Worm (Caenorhabditis elegans) whole organism, L3 larva: ENCODE results near the gene ctf-4.

ENCODE experiments used
- R02D3.7 ChIP-seq: fragments of 150-350 bp; optimal IDR thresholded peaks from 2 replicates; lab custom pipeline; 2014; ENCODE audit warnings: missing biosample characterization, missing genetic modification characterization
- ZK546.5 ChIP-seq: sonication (generic microtip); optimal IDR thresholded peaks from 2 replicates; lab custom pipeline; 2017; ENCODE audit warnings: missing biosample characterization, missing genetic modification characterization
- ama-1 ChIP-seq: fragments of 150-350 bp; optimal IDR thresholded peaks from 2 replicates; lab custom pipeline; 2018
- ceh-16 ChIP-seq: sonication (generic microtip); optimal IDR thresholded peaks from 2 replicates; lab custom pipeline; 2017; ENCODE audit warnings: missing biosample characterization, missing genetic modification characterization
- ceh-28 ChIP-seq: fragments of 150-350 bp; optimal IDR thresholded peaks from 2 replicates; lab custom pipeline; 2014; ENCODE audit warnings: missing biosample characterization, missing genetic modification reagents, missing genetic modification characterization
- ceh-9 ChIP-seq: sonication (generic microtip); optimal IDR thresholded peaks from 2 replicates; lab custom pipeline; 2018; ENCODE audit warnings: missing biosample characterization, missing genetic modification characterization
- daf-12 ChIP-seq: fragments of 150-350 bp; optimal IDR thresholded peaks from 2 replicates; lab custom pipeline; 2014; ENCODE audit warnings: missing biosample characterization, missing genetic modification reagents, missing genetic modification characterization
- egl-27 ChIP-seq: sonication (generic microtip); optimal IDR thresholded peaks from 4 replicates; lab custom pipeline; 2017; ENCODE audit warnings: missing biosample characterization, missing genetic modification reagents, missing genetic modification characterization
- egl-5 ChIP-seq: fragments of 150-350 bp; optimal IDR thresholded peaks from 2 replicates; lab custom pipeline; 2017; ENCODE audit warnings: missing biosample characterization, missing genetic modification reagents, missing genetic modification characterization, inconsistent platforms
- elt-2 ChIP-seq: sonication (generic microtip); optimal IDR thresholded peaks from 2 replicates; lab custom pipeline; 2016; ENCODE audit warnings: missing genetic modification reagents, mild to moderate bottlenecking, missing genetic modification characterization, missing compliant biosample characterization
- eor-1 ChIP-seq, 2 experiments: fragments of 150-350 bp; optimal IDR thresholded peaks; 2 replicates each; lab custom pipeline; 2014 to 2018; ENCODE audit warnings: missing biosample characterization in 2 of 2, missing genetic modification characterization in 2 of 2
- hmg-11 ChIP-seq: sonication (generic microtip); optimal IDR thresholded peaks from 2 replicates; lab custom pipeline; 2016; ENCODE audit warnings: missing genetic modification characterization, missing compliant biosample characterization
- jun-1 ChIP-seq: fragments of 150-350 bp; optimal IDR thresholded peaks from 2 replicates; lab custom pipeline; 2014; ENCODE audit warnings: missing biosample characterization, missing genetic modification reagents, missing genetic modification characterization
- lin-15B ChIP-seq: fragments of 150-350 bp; optimal IDR thresholded peaks from 2 replicates; lab custom pipeline; 2014; ENCODE audit warnings: missing biosample characterization, missing genetic modification characterization
- lin-39 ChIP-seq: fragments of 150-350 bp; optimal IDR thresholded peaks from 2 replicates; lab custom pipeline; 2018; ENCODE audit warnings: missing biosample characterization, missing genetic modification reagents, missing genetic modification characterization
- lsy-12 ChIP-seq: sonication (generic microtip); optimal IDR thresholded peaks from 2 replicates; lab custom pipeline; 2016; ENCODE audit warnings: mild to moderate bottlenecking, missing genetic modification characterization, missing compliant biosample characterization
- mdl-1 ChIP-seq: fragments of 150-350 bp; optimal IDR thresholded peaks from 2 replicates; lab custom pipeline; 2014; ENCODE audit warnings: missing biosample characterization, missing genetic modification characterization
- mml-1 ChIP-seq: fragments of 150-350 bp; sonication (generic microtip); optimal IDR thresholded peaks from 3 replicates; lab custom pipeline; 2014; ENCODE audit warnings: missing biosample characterization, missing genetic modification characterization
- nfya-1 ChIP-seq: sonication (generic microtip); optimal IDR thresholded peaks from 2 replicates; lab custom pipeline; 2017; ENCODE audit warnings: missing genetic modification characterization, mild to moderate bottlenecking, missing compliant biosample characterization, antibody characterized with exemption, moderate library complexity; ENCODE audit not compliant: insufficient read depth
- nhr-11 ChIP-seq: fragments of 150-350 bp; optimal IDR thresholded peaks from 2 replicates; lab custom pipeline; 2014; ENCODE audit warnings: missing biosample characterization, missing genetic modification characterization
- nhr-23 ChIP-seq: fragments of 150-350 bp; optimal IDR thresholded peaks from 2 replicates; lab custom pipeline; 2014; ENCODE audit warnings: missing biosample characterization, missing genetic modification reagents, missing genetic modification characterization
- nhr-237 ChIP-seq: fragments of 150-350 bp; optimal IDR thresholded peaks from 2 replicates; lab custom pipeline; 2014; ENCODE audit warnings: missing biosample characterization, missing genetic modification characterization
- nhr-25 ChIP-seq: sonication (generic microtip); optimal IDR thresholded peaks from 2 replicates; lab custom pipeline; 2017; ENCODE audit warnings: missing biosample characterization, missing genetic modification characterization
- nhr-28 ChIP-seq: fragments of 150-350 bp; optimal IDR thresholded peaks from 2 replicates; lab custom pipeline; 2014; ENCODE audit warnings: missing biosample characterization, missing genetic modification characterization
- nhr-43 ChIP-seq: sonication (generic microtip); optimal IDR thresholded peaks from 2 replicates; lab custom pipeline; 2016; ENCODE audit warnings: mild to moderate bottlenecking, missing genetic modification characterization, missing compliant biosample characterization; ENCODE audit not compliant: poor library complexity, severe bottlenecking
- nhr-76 ChIP-seq: fragments of 150-350 bp; sonication (generic microtip); optimal IDR thresholded peaks from 5 replicates; lab custom pipeline; 2014; ENCODE audit warnings: missing biosample characterization, missing genetic modification characterization
- nhr-77 ChIP-seq: fragments of 150-350 bp; optimal IDR thresholded peaks from 2 replicates; lab custom pipeline; 2014; ENCODE audit warnings: missing biosample characterization, missing genetic modification characterization
- pha-4 ChIP-seq: fragments of 150-350 bp; optimal IDR thresholded peaks from 2 replicates; lab custom pipeline; 2014; ENCODE audit warnings: missing biosample characterization, missing genetic modification reagents, missing genetic modification characterization
- pqm-1 ChIP-seq: fragments of 150-350 bp; optimal IDR thresholded peaks from 2 replicates; lab custom pipeline; 2017; ENCODE audit warnings: missing biosample characterization, missing genetic modification characterization, inconsistent platforms
- sea-2 ChIP-seq: fragments of 150-350 bp; sonication (generic microtip); optimal IDR thresholded peaks from 4 replicates; lab custom pipeline; 2014; ENCODE audit warnings: missing biosample characterization, missing genetic modification reagents, missing genetic modification characterization
- skn-1 ChIP-seq: fragments of 150-350 bp; optimal IDR thresholded peaks from 2 replicates; lab custom pipeline; 2014; ENCODE audit warnings: missing biosample characterization, missing genetic modification characterization
- unc-39 ChIP-seq: sonication (generic microtip); optimal IDR thresholded peaks from 4 replicates; lab custom pipeline; 2017; ENCODE audit warnings: missing biosample characterization, missing genetic modification characterization
- zag-1 ChIP-seq: fragments of 150-350 bp; optimal IDR thresholded peaks from 2 replicates; lab custom pipeline; 2014; ENCODE audit warnings: missing biosample characterization, missing genetic modification characterization
- ztf-11 ChIP-seq: fragments of 150-350 bp; optimal IDR thresholded peaks from 2 replicates; lab custom pipeline; 2014; ENCODE audit warnings: missing biosample characterization, missing genetic modification characterization

Gene ctf-4

DNA sequence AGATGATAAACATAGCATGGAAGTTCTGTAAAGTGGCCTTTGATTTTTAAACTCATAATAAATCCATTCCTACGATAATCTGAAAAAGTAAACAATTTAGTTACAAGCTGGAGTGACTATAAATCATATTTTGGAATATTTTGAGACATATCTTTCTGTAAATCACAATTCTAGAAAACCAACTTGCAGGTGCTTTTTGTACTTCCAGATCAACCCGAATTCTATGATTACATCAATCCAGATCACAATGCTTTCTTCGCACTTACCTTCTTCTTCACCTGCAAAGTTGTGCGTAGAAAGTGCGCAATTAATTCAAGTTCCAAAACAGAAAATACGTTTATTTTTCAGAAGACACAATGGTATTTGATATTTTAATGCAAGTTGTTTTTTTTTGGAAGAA is 49.4 kb upstream of the ctf-4 start:
- TF ChIP-seq nhr-11, result no peak
- TF ChIP-seq nhr-77 (tag; lab: Kevin White, UChicago), result no peak
- TF ChIP-seq nhr-43, result no peak
- no peak for TF ChIP-seq ceh-28
- no peak for TF ChIP-seq daf-12 (tag; lab: Kevin White, UChicago)
- no peak for TF ChIP-seq ceh-9
- TF ChIP-seq zag-1, result no peak
- TF ChIP-seq ZK546.5, result no peak
- TF ChIP-seq egl-27 (tag; lab: Kevin White, UChicago), result no peak

ce11 chrV:11013179-11013578 is 47.8 kb upstream of the ctf-4 start:
- TF ChIP-seq ama-1 (no peak), pha-4 (tag; lab: Kevin White, UChicago) (no peak), nhr-237 (tag; lab: Kevin White, UChicago) (no peak), R02D3.7 (no peak), ztf-11 (tag; lab: Kevin White, UChicago) (no peak), sea-2 (GFP tag; lab: Kevin White, UChicago) (no peak), nfya-1 (tag; lab: Kevin White, UChicago) (no peak), mdl-1 (no peak), mml-1 (tag; lab: Kevin White, UChicago) (no peak), ceh-16 (no peak)

ce11 chrV:11012419-11012818 is 47.1 kb upstream of the ctf-4 start, which contains the start of gene C13G3.1:
Gene C13G3.1, minus strand, starts transcription at chrV:11012465.
- TF ChIP-seq nhr-25 (tag; lab: Kevin White, UChicago) (peak; percentile 3), nhr-43 (no peak)

- TF ChIP-seq nhr-25 (tag; lab: Kevin White, UChicago) (peak; percentile 10), nfya-1 (tag; lab: Kevin White, UChicago) (no peak)
Measured at ce11 chrV:11011807-11012206, 46.5 kb upstream of the ctf-4 start.

- TF ChIP-seq egl-5 (tag; lab: Kevin White, UChicago) (no peak), nhr-77 (tag; lab: Kevin White, UChicago) (no peak), ceh-28 (no peak), skn-1 (tag; lab: Kevin White, UChicago) (no peak), nhr-76 (no peak), ztf-11 (tag; lab: Kevin White, UChicago) (no peak), nhr-25 (tag; lab: Kevin White, UChicago) (no peak)
Measured at ce11 chrV:11010768-11011167, 45.4 kb upstream of the ctf-4 start.

DNA sequence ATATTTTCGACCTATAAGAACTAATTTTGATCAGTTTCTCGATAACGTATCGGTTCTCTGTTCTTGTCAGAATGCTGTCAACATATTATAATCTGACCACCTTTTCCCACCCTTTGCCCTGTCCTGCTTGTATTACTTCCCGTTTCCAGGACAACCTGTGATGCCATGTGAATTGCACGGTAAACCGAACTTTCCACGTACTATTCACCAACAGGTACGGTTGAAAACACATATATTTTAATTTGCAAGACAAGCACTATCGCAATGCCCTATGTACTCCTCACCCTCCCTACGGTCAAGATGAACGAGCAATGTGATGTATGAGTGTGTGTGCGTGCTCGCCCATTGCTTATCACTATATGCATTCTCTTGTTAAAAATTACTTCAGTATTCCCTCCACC is 43.8 kb upstream of the ctf-4 start:
- TF ChIP-seq mml-1 (tag; lab: Kevin White, UChicago), result no peak
- TF ChIP-seq hmg-11 (tag; lab: Kevin White, UChicago), result no peak
- no peak for TF ChIP-seq nhr-23 (tag; lab: Kevin White, UChicago)
- no peak for TF ChIP-seq sea-2 (GFP tag; lab: Kevin White, UChicago)
- no peak for TF ChIP-seq lin-15B (tag; lab: Kevin White, UChicago)
- TF ChIP-seq daf-12 (tag; lab: Kevin White, UChicago), result no peak
- TF ChIP-seq elt-2 (tag; lab: Kevin White, UChicago), result peak; percentile 92
- TF ChIP-seq lsy-12 (tag; lab: Kevin White, UChicago), result no peak
- TF ChIP-seq pqm-1, result peak; percentile 74
- no peak for TF ChIP-seq nhr-28 (tag; lab: Kevin White, UChicago)
- no peak for TF ChIP-seq eor-1 (tag; optimal IDR thresholded peaks at IDR 0.05; lab: Kevin White, UChicago)
- TF ChIP-seq unc-39 (tag; lab: Kevin White, UChicago), result no peak
- peak; percentile 40 for TF ChIP-seq jun-1
- no peak for TF ChIP-seq lin-39 (tag; lab: Kevin White, UChicago)
- no peak for TF ChIP-seq nhr-11
- no peak for TF ChIP-seq nfya-1 (tag; lab: Kevin White, UChicago)
- no peak for TF ChIP-seq nhr-43
